Fruit fly (Drosophila melanogaster) whole organism, wandering third instar larva: ENCODE results near the gene CG31457.

ENCODE experiments used
- Abd-B ChIP-seq: fragments of >200 bp; optimal IDR thresholded peaks from 2 replicates; lab custom pipeline; 2017; ENCODE audit warnings: missing biosample characterization, missing genetic modification characterization
- Dfd ChIP-seq: fragments of >200 bp; optimal IDR thresholded peaks from 2 replicates; lab custom pipeline; 2017; ENCODE audit warnings: missing biosample characterization, missing genetic modification characterization
- Dif ChIP-seq: fragments of 200-275, 200-300 bp; sonication (Bioruptor generic); optimal IDR thresholded peaks from 2 replicates; lab custom pipeline; 2018; ENCODE audit warnings: missing biosample characterization, missing genetic modification characterization; ENCODE audit not compliant: partially characterized antibody
- Hnf4 ChIP-seq: fragments of 200-800 bp; sonication (Bioruptor generic); optimal IDR thresholded peaks from 2 replicates; lab custom pipeline; 2016; ENCODE audit warnings: missing biosample characterization, mild to moderate bottlenecking, missing genetic modification characterization
- Hr78 ChIP-seq: fragments of >200 bp; optimal IDR thresholded peaks from 2 replicates; lab custom pipeline; 2017; ENCODE audit warnings: missing biosample characterization, missing genetic modification characterization
- Mio ChIP-seq: sonication (Bioruptor generic); optimal IDR thresholded peaks from 2 replicates; lab custom pipeline; 2016; ENCODE audit warnings: missing biosample characterization, missing genetic modification characterization
- Sp1 ChIP-seq: fragments of 200-800 bp; sonication (Bioruptor generic); optimal IDR thresholded peaks from 3 replicates; lab custom pipeline; 2019; ENCODE audit warnings: missing biosample characterization, mild to moderate bottlenecking, missing genetic modification characterization, moderate library complexity
- dmrt93B ChIP-seq: fragments of 200-800 bp; sonication (Bioruptor generic); optimal IDR thresholded peaks from 2 replicates; lab custom pipeline; 2018; ENCODE audit warnings: missing biosample characterization, mild to moderate bottlenecking, missing genetic modification characterization
- dsf ChIP-seq: sonication (Bioruptor generic); optimal IDR thresholded peaks from 2 replicates; lab custom pipeline; 2016; ENCODE audit warnings: missing biosample characterization, missing genetic modification characterization, borderline replicate concordance
- foxo ChIP-seq, 2 experiments: fragments of 200-800 bp; sonication (Bioruptor generic); optimal IDR thresholded peaks; 2 replicates in 1 of 2; 3 replicates in 1 of 2; lab custom pipeline; 2016 to 2017; ENCODE audit warnings: missing biosample characterization in 2 of 2, missing genetic modification characterization in 2 of 2
- fru ChIP-seq: fragments of 200-800 bp; sonication (Bioruptor generic); optimal IDR thresholded peaks from 3 replicates; lab custom pipeline; 2016; ENCODE audit warnings: missing biosample characterization, mild to moderate bottlenecking, missing genetic modification characterization
- lola ChIP-seq: fragments of >200 bp; optimal IDR thresholded peaks from 2 replicates; lab custom pipeline; 2017; ENCODE audit warnings: missing biosample characterization, missing genetic modification characterization
- pan ChIP-seq: fragments of >200 bp; optimal IDR thresholded peaks from 2 replicates; lab custom pipeline; 2017
- usp ChIP-seq: fragments of >200 bp; optimal IDR thresholded peaks from 2 replicates; lab custom pipeline; 2017; ENCODE audit warnings: missing biosample characterization, missing genetic modification characterization

DNA sequence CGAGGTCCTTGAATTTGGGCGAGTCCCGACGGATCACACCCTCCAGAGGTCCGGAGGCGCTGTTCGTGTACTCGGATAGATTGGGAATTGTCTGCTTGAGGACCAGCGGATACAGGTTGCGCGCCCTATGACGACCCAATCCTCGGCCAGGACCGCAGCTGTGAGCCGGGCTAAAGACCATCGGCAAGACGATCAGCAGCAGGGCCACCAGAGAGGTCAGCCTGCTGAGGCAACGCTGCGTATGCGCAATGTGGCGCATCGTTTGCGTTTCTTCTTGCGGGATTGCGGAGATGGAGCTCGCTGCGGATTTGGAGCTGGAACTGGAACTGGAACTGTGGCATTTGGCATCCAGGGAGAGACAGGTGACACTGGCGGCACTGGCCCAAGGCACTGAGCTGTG lies 13.3 kb upstream of the CG31457 start:
- no peak for TF ChIP-seq Hr78 (GFP tag; lab: Kevin White, UChicago)
- no peak for TF ChIP-seq fru (GFP tag; lab: Kevin White, UChicago)
- TF ChIP-seq Dfd: no peak
- TF ChIP-seq pan (lab: Kevin White, UChicago): no peak
- TF ChIP-seq Hnf4 (GFP tag; lab: Kevin White, UChicago): no peak
- no peak for TF ChIP-seq lola
- no peak for TF ChIP-seq Dif (GFP tag; lab: Kevin White, UChicago)
- no peak for TF ChIP-seq dmrt93B (GFP tag; lab: Kevin White, UChicago)
- TF ChIP-seq dsf (GFP tag; lab: Kevin White, UChicago): no peak
- TF ChIP-seq Mio (GFP tag; lab: Kevin White, UChicago): no peak
- no peak for TF ChIP-seq usp
- TF ChIP-seq Sp1 (GFP tag; lab: Kevin White, UChicago): no peak
- TF ChIP-seq Abd-B: no peak
- TF ChIP-seq foxo (GFP tag; optimal IDR thresholded peaks at IDR 0.05; lab: Kevin White, UChicago): no peak
